Fruit fly (Drosophila melanogaster) whole organism, embryonic: ENCODE data around the gene SrpRbeta.

Experiments used
- Adf1 ChIP-seq: fragments of 200-800 bp; sonication (Bioruptor generic); IDR thresholded peaks from 2 replicates; pipeline ENCODE4 v1.3.6; 2022; ENCODE audit warnings: missing biosample characterization, missing genetic modification characterization
- Bgb ChIP-seq: fragments of 200-800 bp; sonication (Bioruptor generic); IDR thresholded peaks from 2 replicates; pipeline ENCODE4 v1.3.6; 2022; ENCODE audit warnings: missing biosample characterization, missing genetic modification characterization; ENCODE audit not compliant: partially characterized antibody
- CG10366 ChIP-seq: fragments of 200-800 bp; sonication (Bioruptor generic); IDR thresholded peaks from 2 replicates; pipeline ENCODE4 v1.3.6; 2022; ENCODE audit warnings: missing biosample characterization, missing genetic modification characterization
- CG10431 ChIP-seq: fragments of 200-800 bp; sonication (Bioruptor generic); optimal IDR thresholded peaks from 3 replicates; lab custom pipeline; 2018; ENCODE audit warnings: missing biosample characterization, mild to moderate bottlenecking, missing genetic modification characterization
- CG10462 ChIP-seq: fragments of 200-800 bp; sonication (Bioruptor generic); optimal IDR thresholded peaks from 2 replicates; lab custom pipeline; 2016; ENCODE audit warnings: missing biosample characterization, missing genetic modification characterization
- CG11093 ChIP-seq: fragments of 200-800 bp; sonication (Bioruptor generic); IDR thresholded peaks from 3 replicates; pipeline ENCODE4 v1.3.6; 2022; ENCODE audit warnings: missing biosample characterization, missing genetic modification characterization
- CG12942 ChIP-seq: fragments of 200-800 bp; sonication (Bioruptor generic); optimal IDR thresholded peaks from 3 replicates; lab custom pipeline; 2016; ENCODE audit warnings: missing biosample characterization, missing genetic modification characterization
- CG13123 ChIP-seq: fragments of 200-800 bp; sonication (Bioruptor generic); optimal IDR thresholded peaks from 2 replicates; lab custom pipeline; 2016; ENCODE audit warnings: missing biosample characterization, missing genetic modification characterization
- CG14441 ChIP-seq: fragments of 200-800 bp; sonication (Bioruptor generic); IDR thresholded peaks from 2 replicates; pipeline ENCODE4 v1.3.6; 2022; ENCODE audit warnings: missing biosample characterization, missing genetic modification characterization
- CG14965 ChIP-seq: fragments of 200-800 bp; sonication (Bioruptor generic); optimal IDR thresholded peaks from 2 replicates; lab custom pipeline; 2016; ENCODE audit warnings: missing biosample characterization, missing genetic modification characterization, borderline replicate concordance
- CG17359 ChIP-seq: fragments of 200-800 bp; sonication (Bioruptor generic); optimal IDR thresholded peaks from 3 replicates; lab custom pipeline; 2018; ENCODE audit warnings: missing biosample characterization, mild to moderate bottlenecking, missing genetic modification characterization, moderate library complexity
- CG17568 ChIP-seq: fragments of 200-800 bp; sonication (Bioruptor generic); optimal IDR thresholded peaks from 2 replicates; lab custom pipeline; 2018; ENCODE audit warnings: missing biosample characterization, mild to moderate bottlenecking, missing genetic modification characterization, moderate library complexity
- CG18619 ChIP-seq: fragments of 200-800 bp; sonication (Bioruptor generic); optimal IDR thresholded peaks from 3 replicates; lab custom pipeline; 2017; ENCODE audit warnings: missing biosample characterization, mild to moderate bottlenecking, missing genetic modification characterization
- CG2129 ChIP-seq: fragments of 200-800 bp; sonication (Bioruptor generic); IDR thresholded peaks from 2 replicates; pipeline ENCODE4 v1.3.6; 2022; ENCODE audit warnings: missing biosample characterization, missing genetic modification characterization; ENCODE audit not compliant: partially characterized antibody
- CG2199 ChIP-seq: fragments of 200-800 bp; sonication (Bioruptor generic); IDR thresholded peaks from 3 replicates; pipeline ENCODE4 v1.3.6; 2022; ENCODE audit warnings: missing biosample characterization, missing genetic modification characterization
- CG2712 ChIP-seq: fragments of 200-800 bp; optimal IDR thresholded peaks from 3 replicates; lab custom pipeline; 2019; ENCODE audit warnings: missing biosample characterization, mild to moderate bottlenecking, missing genetic modification characterization, moderate library complexity
- CG3281 ChIP-seq: fragments of 200-800 bp; sonication (Bioruptor generic); optimal IDR thresholded peaks from 3 replicates; lab custom pipeline; 2017; ENCODE audit warnings: missing biosample characterization, mild to moderate bottlenecking, missing genetic modification characterization
- CG3726 ChIP-seq: fragments of 200-800 bp; sonication (Bioruptor generic); IDR thresholded peaks from 3 replicates; pipeline ENCODE4, ENCODE4 v1.3.6; 2022; ENCODE audit warnings: missing biosample characterization, missing genetic modification characterization
- CG43689 ChIP-seq: fragments of 200-800 bp; sonication (Bioruptor generic); IDR thresholded peaks from 2 replicates; pipeline ENCODE4 v1.3.6; 2022; ENCODE audit warnings: missing biosample characterization, missing genetic modification characterization
- CG6689 ChIP-seq: fragments of 200-800 bp; sonication (Bioruptor generic); IDR thresholded peaks from 2 replicates; pipeline ENCODE4 v1.3.6; 2022; ENCODE audit warnings: missing biosample characterization, missing genetic modification characterization
- CG8478 ChIP-seq: fragments of >200 bp; optimal IDR thresholded peaks from 2 replicates; lab custom pipeline; 2018
- CG9437 ChIP-seq: fragments of 200-800 bp; sonication (Bioruptor generic); optimal IDR thresholded peaks from 2 replicates; lab custom pipeline; 2018; ENCODE audit warnings: missing biosample characterization, mild to moderate bottlenecking, missing genetic modification characterization
- CG9727 ChIP-seq: fragments of 200-800 bp; sonication (Bioruptor generic); optimal IDR thresholded peaks from 3 replicates; lab custom pipeline; 2017; ENCODE audit warnings: missing biosample characterization, mild to moderate bottlenecking, missing genetic modification characterization
- CG9817 ChIP-seq: fragments of 200-800 bp; sonication (Bioruptor generic); optimal IDR thresholded peaks from 2 replicates; lab custom pipeline; 2018; ENCODE audit warnings: missing biosample characterization, mild to moderate bottlenecking, missing genetic modification characterization, moderate library complexity
- Chrac-16 ChIP-seq: fragments of 200-800 bp; sonication (Bioruptor generic); optimal IDR thresholded peaks from 3 replicates; lab custom pipeline; 2016; ENCODE audit warnings: missing biosample characterization, missing genetic modification characterization
- E2f2 ChIP-seq: fragments of 200-800 bp; sonication (Bioruptor generic); IDR thresholded peaks from 2 replicates; pipeline ENCODE4 v1.3.6; 2022; ENCODE audit warnings: missing biosample characterization, missing genetic modification characterization
- ERR ChIP-seq: fragments of 200-800 bp; sonication (Bioruptor generic); optimal IDR thresholded peaks from 2 replicates; lab custom pipeline; 2016; ENCODE audit warnings: missing biosample characterization, missing genetic modification characterization
- Fer1 ChIP-seq: fragments of 200-800 bp; sonication (Bioruptor generic); optimal IDR thresholded peaks from 2 replicates; lab custom pipeline; 2017; ENCODE audit warnings: missing biosample characterization, mild to moderate bottlenecking, missing genetic modification characterization
- Scr ChIP-seq: fragments of 200-800 bp; sonication (Bioruptor generic); IDR thresholded peaks from 2 replicates; pipeline ENCODE4 v1.3.6; 2022; ENCODE audit warnings: missing biosample characterization, missing genetic modification characterization; ENCODE audit not compliant: partially characterized antibody
- Sry-β ChIP-seq: fragments of 200-800 bp; sonication (Bioruptor generic); optimal IDR thresholded peaks from 2 replicates; lab custom pipeline; 2018; ENCODE audit warnings: missing biosample characterization, mild to moderate bottlenecking, missing genetic modification characterization, moderate library complexity
- chinmo ChIP-seq: fragments of 200-800 bp; sonication (Bioruptor generic); IDR thresholded peaks from 4 replicates; pipeline ENCODE4 v1.3.6; 2022; ENCODE audit warnings: missing biosample characterization, missing genetic modification characterization; ENCODE audit not compliant: partially characterized antibody
- chn ChIP-seq: fragments of 200-800 bp; sonication (Bioruptor generic); optimal IDR thresholded peaks from 2 replicates; lab custom pipeline; 2016; ENCODE audit warnings: missing biosample characterization, missing genetic modification characterization
- crc ChIP-seq: fragments of 200-800 bp; sonication (Bioruptor generic); optimal IDR thresholded peaks from 2 replicates; lab custom pipeline; 2016; ENCODE audit warnings: missing biosample characterization, missing genetic modification characterization
- crol ChIP-seq: fragments of 200-800 bp; sonication (Bioruptor generic); IDR thresholded peaks from 2 replicates; pipeline ENCODE4 v1.3.6; 2022; ENCODE audit warnings: missing biosample characterization, missing genetic modification characterization
- dmrt99B ChIP-seq: fragments of 200-800 bp; sonication (Bioruptor generic); optimal IDR thresholded peaks from 2 replicates; lab custom pipeline; 2018; ENCODE audit warnings: missing biosample characterization, mild to moderate bottlenecking, missing genetic modification characterization, moderate library complexity
- ewg ChIP-seq: fragments of 200-800 bp; sonication (Bioruptor generic); optimal IDR thresholded peaks from 3 replicates; lab custom pipeline; 2017; ENCODE audit warnings: mild to moderate bottlenecking, missing biosample characterization, missing genetic modification reagents, missing genetic modification characterization
- hbn ChIP-seq: fragments of 200-800 bp; sonication (Bioruptor generic); IDR thresholded peaks from 2 replicates; pipeline ENCODE4 v1.3.6; 2022; ENCODE audit warnings: missing biosample characterization, missing genetic modification characterization; ENCODE audit not compliant: partially characterized antibody
- hth ChIP-seq: fragments of >200 bp; optimal IDR thresholded peaks from 2 replicates; lab custom pipeline; 2017; ENCODE audit warnings: inconsistent platforms
- insv ChIP-seq, 2 experiments: fragments of 200-800 bp; sonication (Bioruptor generic); optimal IDR thresholded peaks; 3 replicates each; lab custom pipeline; 2016 to 2018; ENCODE audit warnings: missing biosample characterization in 2 of 2, missing genetic modification characterization in 2 of 2
- lbe ChIP-seq: fragments of 200-800 bp; sonication (Bioruptor generic); optimal IDR thresholded peaks from 2 replicates; lab custom pipeline; 2016; ENCODE audit warnings: missing biosample characterization, mild to moderate bottlenecking, missing genetic modification characterization
- lov ChIP-seq, 2 experiments: fragments of 200-800 bp in 1 of 2; fragments of >200 bp in 1 of 2; sonication (Bioruptor generic) in 1 of 2; IDR thresholded peaks in 1 of 2; optimal IDR thresholded peaks in 1 of 2; 2 replicates in 1 of 2; 3 replicates in 1 of 2; pipeline versions ENCODE4 v1.3.6 to Lab custom; 2017 to 2022; ENCODE audit warnings: missing biosample characterization in 1 of 2, missing genetic modification characterization in 1 of 2
- nerfin-1 ChIP-seq: fragments of 200-800 bp; sonication (Bioruptor generic); optimal IDR thresholded peaks from 3 replicates; lab custom pipeline; 2019; ENCODE audit warnings: missing biosample characterization, mild to moderate bottlenecking, missing genetic modification characterization, moderate library complexity
- prd ChIP-seq, 3 experiments: fragments of >200 bp in 2 of 3; fragments of 200-800 bp in 1 of 3; sonication (Bioruptor generic) in 1 of 3; optimal IDR thresholded peaks in 2 of 3; IDR thresholded peaks in 1 of 3; 2 replicates in 2 of 3; 3 replicates in 1 of 3; pipeline versions ENCODE4 v1.3.6 to Lab custom; 2017 to 2022; ENCODE audit warnings: missing biosample characterization in 1 of 3, missing genetic modification characterization in 1 of 3
- ranshi ChIP-seq: fragments of 200-800 bp; sonication (Bioruptor generic); IDR thresholded peaks from 2 replicates; pipeline ENCODE4 v1.3.6; 2022; ENCODE audit warnings: missing biosample characterization, missing genetic modification characterization
- run ChIP-seq: fragments of 200-800 bp; sonication (Bioruptor generic); optimal IDR thresholded peaks from 3 replicates; lab custom pipeline; 2018; ENCODE audit warnings: missing biosample characterization, mild to moderate bottlenecking, missing genetic modification characterization
- schlank ChIP-seq: fragments of 200-800 bp; sonication (Bioruptor generic); optimal IDR thresholded peaks from 2 replicates; lab custom pipeline; 2018; ENCODE audit warnings: missing biosample characterization, mild to moderate bottlenecking, missing genetic modification characterization
- sim ChIP-seq: fragments of 200-800 bp; sonication (Bioruptor generic); IDR thresholded peaks from 2 replicates; pipeline ENCODE4 v1.3.6; 2022; ENCODE audit warnings: missing biosample characterization, missing genetic modification characterization
- twi ChIP-seq: fragments of 200-800 bp; optimal IDR thresholded peaks from 2 replicates; lab custom pipeline; 2019; ENCODE audit warnings: missing biosample characterization, mild to moderate bottlenecking, missing genetic modification characterization, moderate library complexity
- vnd ChIP-seq: fragments of 200-800 bp; sonication (Bioruptor generic); IDR thresholded peaks from 3 replicates; pipeline ENCODE4 v1.3.6; 2022; ENCODE audit warnings: missing biosample characterization, missing genetic modification characterization; ENCODE audit not compliant: partially characterized antibody

The SrpRbeta gene

DNA sequence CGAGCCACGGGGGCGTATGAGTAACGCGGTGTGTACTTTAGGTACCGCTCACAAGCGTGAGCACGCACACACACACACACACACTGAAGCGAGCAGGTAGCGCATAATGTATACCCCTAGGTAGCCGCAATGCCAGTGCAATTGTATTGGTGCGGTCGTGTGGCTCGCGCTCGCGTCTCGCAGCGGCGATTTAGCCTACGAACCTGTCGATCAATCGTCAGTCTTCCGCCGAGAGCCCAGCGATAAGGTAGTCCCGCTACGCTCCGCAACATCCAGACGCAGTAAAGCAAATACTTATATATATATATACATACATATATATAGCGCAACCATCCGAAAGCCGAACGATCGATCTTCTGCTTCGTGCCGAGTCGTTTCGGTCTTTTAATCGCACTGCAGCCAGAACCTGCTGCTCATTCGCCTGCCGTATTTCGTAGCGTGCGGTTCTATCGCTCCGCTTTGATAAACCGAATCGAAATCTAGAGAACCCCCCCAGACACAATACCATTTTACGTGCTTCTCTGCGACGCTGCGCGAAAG, 44.4 kb downstream of the SrpRbeta start, which contains the start of gene hry (continued):
- TF ChIP-seq CG9817 (tag; lab: Kevin White, UChicago) = no peak
- TF ChIP-seq Sry-β (GFP tag; lab: Kevin White, UChicago) = no peak
- TF ChIP-seq CG18619 (GFP tag; lab: Kevin White, UChicago) = peak; percentile 47
- peak; percentile 1 for TF ChIP-seq dmrt99B (tag; lab: Kevin White, UChicago)
- TF ChIP-seq Scr (GFP tag; lab: Robert Waterston, UW) = peak; percentile 47; the same call in 1 of the 2 replicates
- peak; percentile 56 for TF ChIP-seq twi
- TF ChIP-seq hbn (GFP tag; lab: Robert Waterston, UW) = no peak
- peak; percentile 44; the same call in 1 of the 3 replicates for TF ChIP-seq CG2199
- peak; percentile 54 for TF ChIP-seq CG3281 (GFP tag; lab: Kevin White, UChicago)
- TF ChIP-seq crol (GFP tag; lab: Robert Waterston, UW) = peak; percentile 67
- TF ChIP-seq CG3726 = 0 out of 3 replicates have a peak, but pooled peaks have one; percentile 21
- TF ChIP-seq E2f2 (GFP tag; lab: Robert Waterston, UW) = no peak; the same call in 1 of the 2 replicates
- no peak for TF ChIP-seq Chrac-16 (GFP tag; lab: Kevin White, UChicago)
- TF ChIP-seq prd (optimal IDR thresholded peaks at IDR 0.05; lab: Kevin White, UChicago) = no peak
- no peak for TF ChIP-seq prd (GFP tag; IDR thresholded peaks at IDR 0.05; lab: Robert Waterston, UW)
- TF ChIP-seq hth (lab: Kevin White, UChicago) = no peak
- TF ChIP-seq CG6689 = peak; percentile 36; the same call in 1 of the 2 replicates
- no peak for TF ChIP-seq vnd (GFP tag; lab: Robert Waterston, UW)
- TF ChIP-seq CG43689 (GFP tag; lab: Robert Waterston, UW) = no peak
- TF ChIP-seq Fer1 (GFP tag; lab: Kevin White, UChicago) = peak; percentile 68
- TF ChIP-seq lbe = peak; percentile 77
- TF ChIP-seq CG10462 (GFP tag; lab: Kevin White, UChicago) = no peak
- no peak for TF ChIP-seq nerfin-1 (tag; lab: Kevin White, UChicago)
- TF ChIP-seq CG11093 (GFP tag; lab: Robert Waterston, UW) = no peak
- TF ChIP-seq CG2712 (tag; lab: Kevin White, UChicago) = peak; percentile 66
- TF ChIP-seq schlank (tag; lab: Kevin White, UChicago) = no peak
- TF ChIP-seq CG13123 (GFP tag; lab: Kevin White, UChicago) = no peak
- no peak for TF ChIP-seq CG2129 (GFP tag; lab: Robert Waterston, UW)
- TF ChIP-seq CG12942 (GFP tag; lab: Kevin White, UChicago) = no peak
- TF ChIP-seq run (tag; lab: Kevin White, UChicago) = no peak
- TF ChIP-seq chinmo (GFP tag; lab: Robert Waterston, UW) = peak; percentile 99
- peak; percentile 48 for TF ChIP-seq CG17568 (GFP tag; lab: Kevin White, UChicago)
- TF ChIP-seq CG17359 = peak; percentile 13
- no peak for TF ChIP-seq CG14441 (GFP tag; lab: Robert Waterston, UW)
- TF ChIP-seq CG8478 (lab: Kevin White, UChicago) = no peak
- TF ChIP-seq ranshi (GFP tag; lab: Robert Waterston, UW) = peak; percentile 55; the same call in 1 of the 2 replicates
- TF ChIP-seq CG10366 (GFP tag; lab: Robert Waterston, UW) = peak; percentile 18; the same call in 1 of the 2 replicates
- peak; percentile 86 for TF ChIP-seq Adf1 (GFP tag; lab: Robert Waterston, UW)
- no peak for TF ChIP-seq CG14965 (GFP tag; lab: Kevin White, UChicago)
- TF ChIP-seq Bgb (GFP tag; lab: Robert Waterston, UW) = peak; percentile 63; the same call in 1 of the 2 replicates
- peak; percentile 21 for TF ChIP-seq CG9727 (GFP tag; lab: Kevin White, UChicago)
- TF ChIP-seq insv (GFP tag; optimal IDR thresholded peaks at IDR 0.05; lab: Kevin White, UChicago) = no peak
- no peak for TF ChIP-seq CG9437
- no peak for TF ChIP-seq sim (GFP tag; lab: Robert Waterston, UW)
- TF ChIP-seq lov (optimal IDR thresholded peaks at IDR 0.05; lab: Kevin White, UChicago) = no peak
- 0 out of 3 replicates have a peak, but pooled peaks have one; percentile 13 for TF ChIP-seq lov (GFP tag; IDR thresholded peaks at IDR 0.05; lab: Robert Waterston, UW)
- no peak for TF ChIP-seq ewg (GFP tag; lab: Kevin White, UChicago)
- TF ChIP-seq CG10431 (GFP tag; lab: Kevin White, UChicago) = peak; percentile 49
- TF ChIP-seq ERR (GFP tag; lab: Kevin White, UChicago) = no peak
- TF ChIP-seq crc = no peak
- peak; percentile 13 for TF ChIP-seq chn (GFP tag; lab: Kevin White, UChicago)
